Worm (Caenorhabditis elegans) whole organism, dauer: Measurements from ENCODE around the gene gcy-6.
"Not testable (repeated sequence)": the region's sequence is repeated elsewhere in the genome, so short reads cannot be mapped to it uniquely, and the experiment has no call there.

ENCODE experiments used
- unc-62 ChIP-seq: sonication (generic microtip); optimal IDR thresholded peaks from 2 replicates; lab custom pipeline; 2017; ENCODE audit warnings: missing biosample characterization, missing genetic modification reagents, missing genetic modification characterization

Gene gcy-6

ce11 chrV:10313953-10314352, at the start of gene gcy-6:
Gene gcy-6 (minus strand): TSS chrV:10314053.
- no peak for TF ChIP-seq unc-62 (GFP tag; lab: Kevin White, UChicago)

- no peak for TF ChIP-seq unc-62 (GFP tag; lab: Kevin White, UChicago)
These were observed 48.1 kb upstream of the gcy-6 start, which contains the start of gene cash-1 for ce11 chrV:10361830-10362397. Gene cash-1 (plus strand): TSS chrV:10362261.

- no peak for TF ChIP-seq unc-62 (GFP tag; lab: Kevin White, UChicago)
These were observed 46.3 kb upstream of the gcy-6 start for ce11 chrV:10360186-10360585.

- TF ChIP-seq unc-62 (GFP tag; lab: Kevin White, UChicago), result no peak
These were observed 44.4 kb upstream of the gcy-6 start, which contains the start of gene ttll-15 for ce11 chrV:10358238-10358637. Gene ttll-15 (plus strand): TSS chrV:10358538.

ce11 chrV:10357467-10357953, 43.7 kb upstream of the gcy-6 start, which contains the start of gene ceeh-2:
Gene ceeh-2 (minus strand): TSS chrV:10357903.
- TF ChIP-seq unc-62 (GFP tag; lab: Kevin White, UChicago), result no peak

- no peak for TF ChIP-seq unc-62 (GFP tag; lab: Kevin White, UChicago)
These were observed 42.0 kb upstream of the gcy-6 start, which contains the start of gene sluh-7 for ce11 chrV:10355773-10356335. Gene sluh-7 (minus strand): TSS chrV:10355823.

- TF ChIP-seq unc-62 (GFP tag; lab: Kevin White, UChicago), result no peak
These were observed 39.1 kb upstream of the gcy-6 start, which contains the start of gene nol-56 for ce11 chrV:10352928-10353427. Gene nol-56 (minus strand): TSS chrV:10352978.

- TF ChIP-seq unc-62 (GFP tag; lab: Kevin White, UChicago), result no peak
These were observed 36.2 kb upstream of the gcy-6 start, which contains the start of gene K07C5.9 for ce11 chrV:10350054-10350453. Gene K07C5.9 (minus strand): TSS chrV:10350154.

ce11 chrV:10342904-10343303, 29.1 kb upstream of the gcy-6 start, which contains the start of gene K07C5.3:
Gene K07C5.3 (plus strand): TSS chrV:10343032.
- TF ChIP-seq unc-62 (GFP tag; lab: Kevin White, UChicago), result no peak

ce11 chrV:10341905-10342328, 28.1 kb upstream of the gcy-6 start, which contains the start of gene K07C5.13:
Gene K07C5.13 (plus strand): TSS chrV:10342055.
- TF ChIP-seq unc-62 (GFP tag; lab: Kevin White, UChicago), result not testable (repeated sequence)

ce11 chrV:10339200-10339599, 25.3 kb upstream of the gcy-6 start, which contains the start of gene K07C5.2:
Gene K07C5.2 (plus strand): TSS chrV:10339500.
- TF ChIP-seq unc-62 (GFP tag; lab: Kevin White, UChicago), result no peak

- no peak for TF ChIP-seq unc-62 (GFP tag; lab: Kevin White, UChicago)
These were observed 24.6 kb upstream of the gcy-6 start, which contains the start of gene arx-2 for ce11 chrV:10338305-10338992. Gene arx-2 (minus strand): TSS chrV:10338355.

ce11 chrV:10333843-10334242, 20.0 kb upstream of the gcy-6 start:
- TF ChIP-seq unc-62 (GFP tag; lab: Kevin White, UChicago), result no peak

ce11 chrV:10332012-10332411, 18.2 kb upstream of the gcy-6 start, which contains the start of gene crm-1:
Gene crm-1 (minus strand): TSS chrV:10332112.
- TF ChIP-seq unc-62 (GFP tag; lab: Kevin White, UChicago), result no peak

- TF ChIP-seq unc-62 (GFP tag; lab: Kevin White, UChicago), result no peak
These were observed 14.2 kb upstream of the gcy-6 start for ce11 chrV:10328080-10328479.
